Worm (Caenorhabditis elegans) whole organism, L4 larva: ENCODE measurements around the gene mrpl-12.

Source experiments
- F37D6.2 ChIP-seq: sonication (generic microtip); optimal IDR thresholded peaks from 2 replicates; lab custom pipeline; 2016; ENCODE audit warnings: mild to moderate bottlenecking, missing genetic modification characterization, missing compliant biosample characterization
- F44E2.7 ChIP-seq: fragments of 200-800 bp; sonication (Bioruptor generic); IDR thresholded peaks from 2 replicates; pipeline ENCODE4 v2.1.2; 2022; ENCODE audit warnings: missing genetic modification characterization, missing compliant biosample characterization
- F49E8.2 ChIP-seq: sonication (generic microtip); optimal IDR thresholded peaks from 2 replicates; lab custom pipeline; 2016; ENCODE audit warnings: missing compliant biosample characterization, mild to moderate bottlenecking, missing genetic modification characterization, borderline replicate concordance
- R02D3.7 ChIP-seq: fragments of 150-350 bp; sonication (generic microtip); optimal IDR thresholded peaks from 3 replicates; lab custom pipeline; 2014; ENCODE audit warnings: missing biosample characterization, missing genetic modification characterization
- T20F7.1 ChIP-seq: fragments of 200-800 bp; sonication (Bioruptor generic); optimal IDR thresholded peaks from 2 replicates; lab custom pipeline; 2018; ENCODE audit warnings: mild to moderate bottlenecking, missing genetic modification characterization, missing compliant biosample characterization
- T26A8.4 ChIP-seq: fragments of 200-800 bp; sonication (Bioruptor generic); IDR thresholded peaks from 2 replicates; pipeline ENCODE4 v1.3.6; 2022; ENCODE audit warnings: missing genetic modification characterization, missing compliant biosample characterization
- Y105C5A.15 ChIP-seq: fragments of 200-800 bp; sonication (Bioruptor generic); IDR thresholded peaks from 2 replicates; pipeline ENCODE4 v1.3.6; 2022; ENCODE audit warnings: missing genetic modification characterization, missing compliant biosample characterization
- Y5F2A.4 ChIP-seq: fragments of 200-800 bp; sonication (Bioruptor generic); optimal IDR thresholded peaks from 2 replicates; lab custom pipeline; 2018; ENCODE audit warnings: mild to moderate bottlenecking, missing genetic modification characterization, missing compliant biosample characterization
- Y75B8A.6 ChIP-seq: fragments of 200-800 bp; sonication (Bioruptor generic); IDR thresholded peaks from 2 replicates; pipeline ENCODE4 v1.3.6; 2022; ENCODE audit warnings: missing genetic modification reagents, missing genetic modification characterization, missing compliant biosample characterization
- aly-2 ChIP-seq: sonication (generic microtip); optimal IDR thresholded peaks from 2 replicates; lab custom pipeline; 2018; ENCODE audit warnings: missing biosample characterization, missing genetic modification characterization
- ceh-32 ChIP-seq: sonication (generic microtip); optimal IDR thresholded peaks from 2 replicates; lab custom pipeline; 2016; ENCODE audit warnings: mild to moderate bottlenecking, missing genetic modification characterization, missing compliant biosample characterization; ENCODE audit not compliant: poor library complexity
- ceh-44 ChIP-seq: fragments of 200-800 bp; sonication (Bioruptor generic); IDR thresholded peaks from 2 replicates; pipeline ENCODE4 v1.3.6; 2022; ENCODE audit warnings: missing genetic modification reagents, missing genetic modification characterization, missing compliant biosample characterization
- ceh-82 ChIP-seq: sonication (generic microtip); optimal IDR thresholded peaks from 2 replicates; lab custom pipeline; 2017; ENCODE audit warnings: missing biosample characterization, missing genetic modification characterization
- daf-12 ChIP-seq: fragments of 150-350 bp; optimal IDR thresholded peaks from 2 replicates; lab custom pipeline; 2014; ENCODE audit warnings: missing biosample characterization, missing genetic modification reagents, missing genetic modification characterization
- daf-19 ChIP-seq: fragments of 200-800 bp; sonication (Bioruptor generic); conservative IDR thresholded peaks from 2 replicates; pipeline ENCODE4 v1.3.6; 2022; ENCODE audit warnings: missing genetic modification characterization, missing compliant biosample characterization
- egl-27 ChIP-seq: sonication (generic microtip); optimal IDR thresholded peaks from 3 replicates; lab custom pipeline; 2017; ENCODE audit warnings: missing biosample characterization, missing genetic modification reagents, missing genetic modification characterization
- egl-43 ChIP-seq: fragments of 200-800 bp; sonication (Bioruptor generic); IDR thresholded peaks from 2 replicates; pipeline ENCODE4 v1.3.6; 2022; ENCODE audit warnings: missing genetic modification reagents, missing genetic modification characterization, missing compliant biosample characterization
- hlh-11 ChIP-seq: fragments of 200-800 bp; sonication (Bioruptor generic); optimal IDR thresholded peaks from 2 replicates; lab custom pipeline; 2018; ENCODE audit warnings: mild to moderate bottlenecking, missing genetic modification characterization, missing compliant biosample characterization
- hmg-1.1 ChIP-seq: fragments of 200-800 bp; sonication (Bioruptor generic); IDR thresholded peaks from 2 replicates; pipeline ENCODE4 v1.3.6; 2022; ENCODE audit warnings: missing genetic modification reagents, missing genetic modification characterization, missing compliant biosample characterization
- lim-7 ChIP-seq: fragments of 200-800 bp; sonication (Bioruptor generic); IDR thresholded peaks from 2 replicates; pipeline ENCODE4 v1.3.6; 2022; ENCODE audit warnings: missing genetic modification characterization, missing compliant biosample characterization
- lin-1 ChIP-seq: fragments of 200-800 bp; sonication (Bioruptor generic); IDR thresholded peaks from 2 replicates; pipeline ENCODE4 v1.3.6; 2022; ENCODE audit warnings: missing genetic modification reagents, missing genetic modification characterization, missing compliant biosample characterization
- lin-29 ChIP-seq: fragments of 200-800 bp; sonication (Bioruptor generic); IDR thresholded peaks from 2 replicates; pipeline ENCODE4 v1.3.6; 2022; ENCODE audit warnings: missing genetic modification reagents, missing genetic modification characterization, missing compliant biosample characterization
- lin-38 ChIP-seq: fragments of 200-800 bp; sonication (Bioruptor generic); IDR thresholded peaks from 2 replicates; pipeline ENCODE4 v1.3.6; 2022; ENCODE audit warnings: missing genetic modification reagents, missing genetic modification characterization, missing compliant biosample characterization
- lsy-2 ChIP-seq, 2 experiments: fragments of 150-350 bp in 1 of 2; sonication (generic microtip) in 1 of 2; optimal IDR thresholded peaks; 2 replicates each; lab custom pipeline; 2014 to 2017; ENCODE audit warnings: missing biosample characterization in 2 of 2, missing genetic modification characterization in 2 of 2
- madf-5 ChIP-seq, 2 experiments: fragments of 200-800 bp; sonication (Bioruptor generic); IDR thresholded peaks; 2 replicates each; pipeline ENCODE4 v1.3.6; 2022; ENCODE audit warnings: missing compliant biosample characterization in 2 of 2, missing genetic modification characterization in 2 of 2
- mdt-29 ChIP-seq: fragments of 200-800 bp; sonication (Bioruptor generic); IDR thresholded peaks from 2 replicates; pipeline ENCODE4 v1.3.6; 2022; ENCODE audit warnings: missing genetic modification reagents, missing genetic modification characterization, missing compliant biosample characterization
- mep-1 ChIP-seq: fragments of 150-350 bp; sonication (generic microtip); optimal IDR thresholded peaks from 3 replicates; lab custom pipeline; 2014; ENCODE audit warnings: missing biosample characterization, missing genetic modification characterization
- nhr-10 ChIP-seq: fragments of 150-350 bp; optimal IDR thresholded peaks from 2 replicates; lab custom pipeline; 2014; ENCODE audit warnings: missing biosample characterization, missing genetic modification characterization
- nhr-111 ChIP-seq: fragments of 200-800 bp; sonication (Bioruptor generic); optimal IDR thresholded peaks from 2 replicates; lab custom pipeline; 2018; ENCODE audit warnings: mild to moderate bottlenecking, missing genetic modification characterization, missing compliant biosample characterization
- nhr-237 ChIP-seq: sonication (generic microtip); optimal IDR thresholded peaks from 2 replicates; lab custom pipeline; 2017; ENCODE audit warnings: missing biosample characterization, missing genetic modification characterization
- nhr-25 ChIP-seq: sonication (generic microtip); optimal IDR thresholded peaks from 2 replicates; lab custom pipeline; 2017; ENCODE audit warnings: missing genetic modification characterization, mild to moderate bottlenecking, missing compliant biosample characterization, antibody characterized with exemption, moderate library complexity, borderline replicate concordance; ENCODE audit not compliant: insufficient read depth
- nhr-28 ChIP-seq: fragments of 150-350 bp; optimal IDR thresholded peaks from 2 replicates; lab custom pipeline; 2014; ENCODE audit warnings: missing biosample characterization, missing genetic modification characterization
- nhr-48 ChIP-seq: sonication (generic microtip); optimal IDR thresholded peaks from 2 replicates; lab custom pipeline; 2016; ENCODE audit warnings: mild to moderate bottlenecking, missing genetic modification characterization, missing compliant biosample characterization
- nhr-77 ChIP-seq: fragments of 150-350 bp; optimal IDR thresholded peaks from 2 replicates; lab custom pipeline; 2014; ENCODE audit warnings: missing biosample characterization, missing genetic modification characterization
- pha-4 ChIP-seq, 2 experiments: fragments of 150-350 bp in 1 of 2; fragments of 200-800 bp in 1 of 2; sonication (Bioruptor generic) in 1 of 2; IDR thresholded peaks in 1 of 2; optimal IDR thresholded peaks in 1 of 2; 2 replicates each; pipeline versions ENCODE4 v1.3.6 to Lab custom; 2014 to 2022; ENCODE audit warnings: missing genetic modification characterization in 2 of 2, missing genetic modification reagents in 2 of 2, missing biosample characterization in 1 of 2, missing compliant biosample characterization in 1 of 2
- pqm-1 ChIP-seq: sonication (generic microtip); optimal IDR thresholded peaks from 2 replicates; lab custom pipeline; 2017; ENCODE audit warnings: missing biosample characterization, missing genetic modification characterization
- sdz-12 ChIP-seq: fragments of 200-800 bp; sonication (Bioruptor generic); optimal IDR thresholded peaks from 2 replicates; lab custom pipeline; 2018; ENCODE audit warnings: mild to moderate bottlenecking, missing genetic modification characterization, missing compliant biosample characterization
- set-16 ChIP-seq: fragments of 200-800 bp; sonication (Bioruptor generic); IDR thresholded peaks from 2 replicates; pipeline ENCODE4 v1.3.6; 2022; ENCODE audit warnings: missing genetic modification reagents, missing genetic modification characterization, missing compliant biosample characterization
- skn-1 ChIP-seq: fragments of 150-350 bp; optimal IDR thresholded peaks from 2 replicates; lab custom pipeline; 2014; ENCODE audit warnings: missing biosample characterization, missing genetic modification characterization
- snpc-1.2 ChIP-seq: fragments of 200-800 bp; sonication (Bioruptor generic); IDR thresholded peaks from 2 replicates; pipeline ENCODE4 v1.3.6; 2022; ENCODE audit warnings: missing genetic modification reagents, missing genetic modification characterization, missing compliant biosample characterization
- tra-1 ChIP-seq: fragments of 200-800 bp; sonication (Bioruptor generic); IDR thresholded peaks from 2 replicates; pipeline ENCODE4 v1.3.6; 2022; ENCODE audit warnings: missing genetic modification reagents, missing genetic modification characterization, missing compliant biosample characterization
- unc-130 ChIP-seq: sonication (generic microtip); optimal IDR thresholded peaks from 2 replicates; lab custom pipeline; 2016; ENCODE audit warnings: missing genetic modification reagents, missing genetic modification characterization, missing compliant biosample characterization
- unc-62 ChIP-seq, 3 experiments: fragments of 150-350 bp in 1 of 3; sonication (generic microtip); optimal IDR thresholded peaks in 2 of 3; peaks in 1 of 3; 1 replicate in 1 of 3; 2 replicates in 2 of 3; lab custom pipeline; 2014 to 2017; ENCODE audit warnings: missing biosample characterization in 3 of 3, missing genetic modification characterization in 3 of 3, missing genetic modification reagents in 3 of 3, missing genotype in 1 of 3
- vab-7 ChIP-seq: fragments of 200-800 bp; sonication (Bioruptor generic); IDR thresholded peaks from 2 replicates; pipeline ENCODE4 v1.3.6; 2022; ENCODE audit warnings: missing genetic modification reagents, missing genetic modification characterization, missing compliant biosample characterization
- zfp-2 ChIP-seq: sonication (generic microtip); optimal IDR thresholded peaks from 2 replicates; lab custom pipeline; 2016; ENCODE audit warnings: mild to moderate bottlenecking, missing genetic modification characterization, missing compliant biosample characterization
- zfp-3 ChIP-seq: fragments of 200-800 bp; sonication (Bioruptor generic); conservative IDR thresholded peaks from 2 replicates; pipeline ENCODE4 v1.3.6; 2022; ENCODE audit warnings: missing genetic modification reagents, missing genetic modification characterization, missing compliant biosample characterization
- ztf-11 ChIP-seq: fragments of 150-350 bp; optimal IDR thresholded peaks from 2 replicates; lab custom pipeline; 2014; ENCODE audit warnings: missing biosample characterization, missing genetic modification characterization

mrpl-12 gene

DNA sequence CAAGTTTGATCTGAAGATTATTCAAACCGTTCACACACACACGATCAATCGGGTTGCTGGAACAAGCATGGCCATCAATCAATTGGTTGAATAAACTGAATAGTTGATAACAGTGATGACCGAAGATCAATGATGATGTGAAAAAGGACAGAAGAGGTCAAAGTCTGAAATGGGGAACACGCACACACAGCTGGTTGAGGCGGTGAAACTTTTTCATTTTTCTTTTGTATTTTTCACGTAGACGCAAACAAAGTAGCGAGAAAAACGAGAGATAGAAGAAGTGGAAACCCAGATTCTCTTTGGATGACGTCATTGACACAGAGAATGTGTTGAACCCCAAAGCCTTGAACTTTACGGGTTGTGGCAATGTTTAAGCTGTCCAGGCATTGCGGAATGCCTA is 9.9 kb downstream of the mrpl-12 start (continued):
- TF ChIP-seq F44E2.7 (GFP tag; lab: Robert Waterston, UW), result no peak
- TF ChIP-seq daf-19 (GFP tag; lab: Robert Waterston, UW), result no peak
- peak; percentile 91 for TF ChIP-seq nhr-48
- TF ChIP-seq lin-38 (GFP tag; lab: Robert Waterston, UW), result peak; percentile 31
- peak; percentile 51 for TF ChIP-seq lin-1 (GFP tag; lab: Robert Waterston, UW)
- no peak for TF ChIP-seq zfp-3 (GFP tag; lab: Robert Waterston, UW)
- TF ChIP-seq skn-1, result no peak
- TF ChIP-seq R02D3.7, result no peak
- no peak for TF ChIP-seq pha-4 (GFP tag; IDR thresholded peaks at IDR 0.05; lab: Robert Waterston, UW)
- TF ChIP-seq pha-4 (tag; optimal IDR thresholded peaks at IDR 0.05; lab: Kevin White, UChicago), result no peak
- no peak for TF ChIP-seq vab-7 (GFP tag; lab: Robert Waterston, UW)
- peak; percentile 35 for TF ChIP-seq nhr-77

DNA sequence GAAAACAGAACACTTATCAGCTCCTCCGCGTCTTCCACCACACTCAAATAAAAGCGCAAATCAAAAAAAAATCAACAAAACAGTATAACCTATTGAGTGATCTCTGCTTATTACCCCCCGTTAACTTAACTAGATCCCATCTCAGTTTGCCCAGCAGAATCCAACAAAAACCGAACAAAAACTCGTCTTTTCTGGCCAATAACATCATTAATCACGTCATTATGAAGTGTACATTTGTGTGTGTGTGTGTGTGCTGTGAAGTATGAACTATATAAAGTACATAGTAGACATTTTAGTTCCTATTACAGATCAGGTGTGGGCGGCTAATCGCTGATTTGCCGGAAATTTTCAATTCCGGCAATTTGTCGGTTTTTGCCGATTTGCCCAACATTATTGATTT is 10.5 kb downstream of the mrpl-12 start:
- TF ChIP-seq set-16 (no peak), ztf-11 (no peak), Y5F2A.4 (GFP tag; lab: Kevin White, UChicago) (no peak), nhr-111 (no peak), ceh-32 (tag; lab: Kevin White, UChicago) (no peak), mdt-29 (0 out of 2 replicates have a peak, but pooled peaks have one; percentile 23), ceh-82 (tag; lab: Kevin White, UChicago) (no peak), lsy-2 (tag; optimal IDR thresholded peaks at IDR 0.05; lab: Kevin White, UChicago) (peak in 1 of 2 experiments; percentile 41), egl-27 (tag; lab: Kevin White, UChicago) (no peak), nhr-28 (peak; percentile 88), hlh-11 (tag; lab: Kevin White, UChicago) (peak; percentile 27), hmg-1.1 (GFP tag; lab: Robert Waterston, UW) (no peak), lin-29 (GFP tag; lab: Robert Waterston, UW) (no peak), madf-5 (GFP tag; IDR thresholded peaks at IDR 0.05; lab: Robert Waterston, UW) (no peak), vab-7 (GFP tag; lab: Robert Waterston, UW) (no peak)

DNA sequence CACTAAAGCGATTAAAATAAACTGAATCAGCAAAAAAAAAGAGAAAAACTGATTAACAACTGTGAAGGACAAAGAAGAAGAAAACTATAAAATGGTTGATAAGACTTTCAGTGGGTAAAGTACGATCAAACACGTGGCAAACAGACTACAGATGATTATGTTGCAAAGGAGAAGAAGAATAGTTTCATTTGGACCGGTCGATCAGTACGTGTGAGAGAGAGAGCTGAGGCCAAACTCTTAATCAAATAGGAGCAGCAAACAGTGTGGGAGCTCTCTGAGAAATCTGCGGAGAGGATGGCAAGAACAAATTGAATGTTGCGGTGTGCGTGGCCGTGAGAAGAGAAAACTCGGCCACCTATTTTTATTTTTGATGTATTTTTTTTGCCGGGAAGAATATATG is 11.5 kb downstream of the mrpl-12 start:
- TF ChIP-seq T20F7.1 (GFP tag; lab: Kevin White, UChicago), result peak; percentile 29
- TF ChIP-seq nhr-25 (tag; lab: Kevin White, UChicago), result no peak
- TF ChIP-seq egl-43 (GFP tag; lab: Robert Waterston, UW), result no peak
- TF ChIP-seq ceh-44 (GFP tag; lab: Robert Waterston, UW), result no peak
- peak; percentile 57 for TF ChIP-seq T26A8.4
- TF ChIP-seq sdz-12 (GFP tag; lab: Kevin White, UChicago), result no peak
- no peak for TF ChIP-seq Y105C5A.15 (GFP tag; lab: Robert Waterston, UW)
- no peak for TF ChIP-seq unc-62 (GFP tag; optimal IDR thresholded peaks at IDR 0.05 in 1 of 2; lab: Kevin White, UChicago)
- TF ChIP-seq unc-62 (tag; optimal IDR thresholded peaks at IDR 0.05; lab: Kevin White, UChicago), result no peak
- no peak for TF ChIP-seq F49E8.2
- peak in 1 of 2 experiments; percentile 21 for TF ChIP-seq lsy-2 (tag; optimal IDR thresholded peaks at IDR 0.05; lab: Kevin White, UChicago)
- TF ChIP-seq daf-12 (tag; lab: Kevin White, UChicago), result no peak
- no peak for TF ChIP-seq snpc-1.2 (GFP tag; lab: Robert Waterston, UW)
- peak; percentile 33 for TF ChIP-seq mep-1 (tag; lab: Kevin White, UChicago)
- TF ChIP-seq pqm-1 (tag; lab: Kevin White, UChicago), result peak; percentile 43
- peak; percentile 31 for TF ChIP-seq nhr-10 (tag; lab: Kevin White, UChicago)
- TF ChIP-seq aly-2 (tag; lab: Kevin White, UChicago), result no peak
- TF ChIP-seq F44E2.7 (GFP tag; lab: Robert Waterston, UW), result no peak
- no peak for TF ChIP-seq hmg-1.1 (GFP tag; lab: Robert Waterston, UW)
- 0 out of 2 replicates have a peak, but pooled peaks have one; percentile 57 for TF ChIP-seq Y75B8A.6 (GFP tag; lab: Robert Waterston, UW)
- TF ChIP-seq tra-1 (GFP tag; lab: Robert Waterston, UW), result 0 out of 2 replicates have a peak, but pooled peaks have one; percentile 33
- TF ChIP-seq zfp-3 (GFP tag; lab: Robert Waterston, UW), result no peak
- TF ChIP-seq lim-7 (GFP tag; lab: Robert Waterston, UW), result no peak
- TF ChIP-seq lin-38 (GFP tag; lab: Robert Waterston, UW), result 0 out of 2 replicates have a peak, but pooled peaks have one; percentile 16
- TF ChIP-seq nhr-237 (tag; lab: Kevin White, UChicago), result no peak
- no peak for TF ChIP-seq zfp-2 (tag; lab: Kevin White, UChicago)
- TF ChIP-seq F37D6.2, result no peak
- TF ChIP-seq unc-130, result no peak
